Fruit fly (Drosophila melanogaster) whole organism: ENCODE data around the gene CG14380.

Experiments
- Dll ChIP-seq: fragments of >200 bp; optimal IDR thresholded peaks from 2 replicates; lab custom pipeline; 2017
- EcR ChIP-seq, 2 experiments: fragments of >200 bp; optimal IDR thresholded peaks; 2 replicates each; lab custom pipeline; 2017; ENCODE audit warnings: missing biosample characterization in 2 of 2, missing genetic modification characterization in 2 of 2, missing genetic modification reagents in 2 of 2
- usp ChIP-seq: fragments of >200 bp; optimal IDR thresholded peaks from 2 replicates; lab custom pipeline; 2017; ENCODE audit warnings: missing biosample characterization, missing genetic modification characterization, mixed read lengths

dm6 chr3R:13186396-13186795, 1.9 kb upstream of the CG14380 start, which contains the start of gene CG8508:
- TF ChIP-seq usp (GFP tag; lab: Kevin White, UChicago) (no peak), Dll (lab: Kevin White, UChicago) (no peak), EcR (GFP tag; optimal IDR thresholded peaks at IDR 0.05; lab: Kevin White, UChicago) (no peak)
